Fruit fly (Drosophila melanogaster): ENCODE measurements around the gene Gr10a.
A peak's percentile ranks its signal among the peaks of the same experiment; 100 is the strongest.

Gr10a gene

DNA sequence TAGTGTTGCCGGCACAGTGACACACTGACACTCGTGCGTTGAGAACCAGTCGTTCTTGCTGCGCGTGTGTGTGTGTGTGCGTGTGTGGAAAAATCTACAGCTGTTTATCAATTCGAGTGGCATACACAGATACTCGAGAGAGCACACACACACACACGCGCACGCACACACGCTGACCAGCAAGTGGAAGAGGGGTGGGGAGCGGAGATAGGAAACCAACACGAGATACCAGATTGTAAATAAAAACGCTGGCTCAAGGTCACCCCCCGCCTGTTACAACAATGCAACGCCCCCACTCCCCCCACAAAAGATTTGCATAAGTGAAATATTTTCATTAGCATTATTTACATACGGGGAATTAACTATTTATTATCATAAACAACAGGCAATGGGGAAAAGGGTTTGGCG lies 10.1 kb upstream of the Gr10a start (continued):
- peak; percentile 94 for TF ChIP-seq chinmo (GFP tag; IDR thresholded peaks at IDR 0.05; ENCODE audit: partially characterized antibody)
- 0 out of 3 replicates have a peak, but pooled peaks have one; percentile 49 for TF ChIP-seq so (GFP tag; IDR thresholded peaks at IDR 0.05)
- peak; percentile 72 for TF ChIP-seq CG18599 (GFP tag; optimal IDR thresholded peaks at IDR 0.05)
- no peak for TF ChIP-seq CG4424 (GFP tag; optimal IDR thresholded peaks at IDR 0.05)
- no peak for TF ChIP-seq CG6689 (GFP tag; IDR thresholded peaks at IDR 0.05)
- peak; percentile 36 for TF ChIP-seq CoRest (tag; optimal IDR thresholded peaks at IDR 0.05)
- no peak for TF ChIP-seq CG9609 (GFP tag; optimal IDR thresholded peaks at IDR 0.05)
- 0 out of 3 replicates have a peak, but pooled peaks have one; percentile 12 for TF ChIP-seq dysf (GFP tag; IDR thresholded peaks at IDR 0.05)
- no peak for TF ChIP-seq CG7928 (GFP tag; optimal IDR thresholded peaks at IDR 0.05)
- TF ChIP-seq eve (GFP tag; optimal IDR thresholded peaks at IDR 0.05): no peak
- TF ChIP-seq Lim3 (GFP tag; IDR thresholded peaks at IDR 0.05): no peak
- peak; percentile 62 for TF ChIP-seq Meics (GFP tag; optimal IDR thresholded peaks at IDR 0.05)
- TF ChIP-seq CG12769 (tag; optimal IDR thresholded peaks at IDR 0.05): peak; percentile 57
- TF ChIP-seq C15 (GFP tag; IDR thresholded peaks at IDR 0.05): no peak
- TF ChIP-seq Gug (GFP tag; IDR thresholded peaks at IDR 0.05): no peak
- TF ChIP-seq CG3163 (GFP tag; optimal IDR thresholded peaks at IDR 0.05): no peak
- no peak for TF ChIP-seq en (GFP tag; optimal IDR thresholded peaks at IDR 0.05)
- TF ChIP-seq Dip3 (GFP tag; optimal IDR thresholded peaks at IDR 0.05): no peak
- no peak for TF ChIP-seq Oli (tag; optimal IDR thresholded peaks at IDR 0.05)
- TF ChIP-seq CG12104 (GFP tag; optimal IDR thresholded peaks at IDR 0.05): peak; percentile 6
- no peak for TF ChIP-seq jumu (GFP tag; optimal IDR thresholded peaks at IDR 0.05)
- TF ChIP-seq sima (GFP tag; optimal IDR thresholded peaks at IDR 0.05): no peak
- no peak for TF ChIP-seq pnt (GFP tag; optimal IDR thresholded peaks at IDR 0.05)
- no peak for TF ChIP-seq Awh (GFP tag; IDR thresholded peaks at IDR 0.05)
- TF ChIP-seq Hmr (GFP tag; optimal IDR thresholded peaks at IDR 0.05): peak; percentile 58
- TF ChIP-seq CG16815 (GFP tag; optimal IDR thresholded peaks at IDR 0.05): no peak
- no peak for TF ChIP-seq CG7786 (GFP tag; optimal IDR thresholded peaks at IDR 0.05)
- no peak for TF ChIP-seq Atf-2 (GFP tag; optimal IDR thresholded peaks at IDR 0.05)
- no peak; the same call in 1 of the 2 replicates for TF ChIP-seq ranshi (GFP tag; IDR thresholded peaks at IDR 0.05)
- no peak for TF ChIP-seq jing (GFP tag; optimal IDR thresholded peaks at IDR 0.05)
- TF ChIP-seq CG8388 (GFP tag; optimal IDR thresholded peaks at IDR 0.05): no peak
- no peak for TF ChIP-seq CG11085 (GFP tag; IDR thresholded peaks at IDR 0.05)
- peak; percentile 31 for TF ChIP-seq CG11723 (GFP tag; optimal IDR thresholded peaks at IDR 0.05)
- no peak for TF ChIP-seq nom (GFP tag; optimal IDR thresholded peaks at IDR 0.05)
- TF ChIP-seq gro (GFP tag; optimal IDR thresholded peaks at IDR 0.05): no peak
- TF ChIP-seq scrt (GFP tag; optimal IDR thresholded peaks at IDR 0.05): peak; percentile 22
- no peak for TF ChIP-seq Fer2 (tag; optimal IDR thresholded peaks at IDR 0.05)
- no peak for TF ChIP-seq Dref (GFP tag; IDR thresholded peaks at IDR 0.05)
- TF ChIP-seq usp (GFP tag; optimal IDR thresholded peaks at IDR 0.05): no peak
- TF ChIP-seq Nf-YA (GFP tag; IDR thresholded peaks at IDR 0.05): no peak
- TF ChIP-seq CG17361 (GFP tag; IDR thresholded peaks at IDR 0.05): no peak
- no peak for TF ChIP-seq pzg (GFP tag; optimal IDR thresholded peaks at IDR 0.05)
- TF ChIP-seq CG5180 (GFP tag; optimal IDR thresholded peaks at IDR 0.05): peak; percentile 50
- TF ChIP-seq CG4360 (GFP tag; IDR thresholded peaks at IDR 0.05): no peak
- TF ChIP-seq CG2875 (GFP tag; optimal IDR thresholded peaks at IDR 0.05): peak; percentile 27
- peak; percentile 33 for TF ChIP-seq CG6683 (GFP tag; optimal IDR thresholded peaks at IDR 0.05)
- no peak for TF ChIP-seq HLH3B (GFP tag; IDR thresholded peaks at IDR 0.05)
- no peak for TF ChIP-seq Rx (GFP tag; IDR thresholded peaks at IDR 0.05)
- TF ChIP-seq B-H1 (GFP tag; IDR thresholded peaks at IDR 0.05): no peak
- TF ChIP-seq CG7271 (tag; optimal IDR thresholded peaks at IDR 0.05): no peak
- TF ChIP-seq ind (GFP tag; optimal IDR thresholded peaks at IDR 0.05): no peak
- TF ChIP-seq corto (GFP tag; optimal IDR thresholded peaks at IDR 0.05): no peak
